Worm (Caenorhabditis elegans) whole organism, young adult: Measurements from ENCODE around the gene nhr-133.

Experiments used
- B0035.1 ChIP-seq: sonication (generic microtip); optimal IDR thresholded peaks from 2 replicates; lab custom pipeline; 2016; ENCODE audit warnings: missing genetic modification characterization, mild to moderate bottlenecking, missing compliant biosample characterization, missing genotype, missing genetic modification reagents
- C17E4.6 ChIP-seq: fragments of 200-800 bp; sonication (Bioruptor generic); IDR thresholded peaks from 2 replicates; pipeline ENCODE4 v1.3.6; 2022; ENCODE audit warnings: missing genetic modification reagents, missing genetic modification characterization, missing compliant biosample characterization
- F22D6.2 ChIP-seq: sonication (generic microtip); optimal IDR thresholded peaks from 2 replicates; lab custom pipeline; 2016; ENCODE audit warnings: mild to moderate bottlenecking, missing genetic modification characterization, missing compliant biosample characterization
- F52B5.7 ChIP-seq: sonication (generic microtip); optimal IDR thresholded peaks from 2 replicates; lab custom pipeline; 2016; ENCODE audit warnings: mild to moderate bottlenecking, missing genetic modification characterization, missing compliant biosample characterization
- F57C9.4 ChIP-seq: sonication (generic microtip); optimal IDR thresholded peaks from 2 replicates; lab custom pipeline; 2017; ENCODE audit warnings: mild to moderate bottlenecking, missing genetic modification characterization, missing compliant biosample characterization
- Y53G8AR.9 ChIP-seq: fragments of 200-800 bp; sonication (Bioruptor generic); conservative IDR thresholded peaks from 2 replicates; pipeline ENCODE4 v1.3.6; 2022; ENCODE audit warnings: missing genetic modification reagents, missing genetic modification characterization, missing compliant biosample characterization
- Y56A3A.18 ChIP-seq: fragments of 200-800 bp; sonication (Bioruptor generic); IDR thresholded peaks from 2 replicates; pipeline ENCODE4 v1.3.6; 2022; ENCODE audit warnings: missing genetic modification reagents, missing genetic modification characterization, missing compliant biosample characterization
- Y67H2A.10 ChIP-seq: fragments of 200-800 bp; sonication (Bioruptor generic); conservative IDR thresholded peaks from 2 replicates; pipeline ENCODE4 v1.3.6; 2022; ENCODE audit warnings: missing genetic modification reagents, missing genetic modification characterization, missing compliant biosample characterization
- aptf-2 ChIP-seq: fragments of 200-800 bp; sonication (Bioruptor generic); conservative IDR thresholded peaks from 2 replicates; pipeline ENCODE4 v1.3.6; 2022; ENCODE audit warnings: missing genetic modification reagents, missing genetic modification characterization, missing compliant biosample characterization
- atf-7 ChIP-seq: sonication (generic microtip); optimal IDR thresholded peaks from 2 replicates; lab custom pipeline; 2017; ENCODE audit warnings: mild to moderate bottlenecking, missing genetic modification characterization, missing compliant biosample characterization
- attf-5 ChIP-seq: fragments of 200-800 bp; sonication (Bioruptor generic); optimal IDR thresholded peaks from 2 replicates; lab custom pipeline; 2018; ENCODE audit warnings: mild to moderate bottlenecking, missing genetic modification characterization, missing compliant biosample characterization
- ccch-3 ChIP-seq: fragments of 200-800 bp; sonication (Bioruptor generic); optimal IDR thresholded peaks from 2 replicates; lab custom pipeline; 2018; ENCODE audit warnings: mild to moderate bottlenecking, missing genetic modification characterization, missing compliant biosample characterization
- cebp-1 ChIP-seq, 2 experiments: fragments of 200-800 bp in 1 of 2; sonication (Bioruptor generic) in 1 of 2; sonication (generic microtip) in 1 of 2; IDR thresholded peaks in 1 of 2; optimal IDR thresholded peaks in 1 of 2; 2 replicates each; pipeline versions ENCODE4 v1.3.6 to Lab custom; 2017 to 2022; ENCODE audit warnings: missing compliant biosample characterization in 2 of 2, missing genetic modification characterization in 2 of 2, mild to moderate bottlenecking in 1 of 2, missing genetic modification reagents in 1 of 2, moderate library complexity in 1 of 2
- ceh-100 ChIP-seq: fragments of 200-800 bp; sonication (Bioruptor generic); IDR thresholded peaks from 2 replicates; pipeline ENCODE4 v1.3.6; 2022; ENCODE audit warnings: missing genetic modification reagents, missing genetic modification characterization, missing compliant biosample characterization
- ceh-58 ChIP-seq: fragments of 200-800 bp; sonication (Bioruptor generic); IDR thresholded peaks from 2 replicates; pipeline ENCODE4 v1.3.6; 2022; ENCODE audit warnings: missing genetic modification characterization, missing compliant biosample characterization
- ceh-79 ChIP-seq: sonication (generic microtip); optimal IDR thresholded peaks from 2 replicates; lab custom pipeline; 2017; ENCODE audit warnings: mild to moderate bottlenecking, missing genetic modification characterization, missing compliant biosample characterization
- chd-7 ChIP-seq: sonication (generic microtip); optimal IDR thresholded peaks from 2 replicates; lab custom pipeline; 2016; ENCODE audit warnings: mild to moderate bottlenecking, missing genetic modification characterization, moderate library complexity, missing compliant biosample characterization
- dpl-1 ChIP-seq: fragments of 150-350 bp; optimal IDR thresholded peaks from 2 replicates; lab custom pipeline; 2014; ENCODE audit warnings: missing biosample characterization, missing genetic modification reagents, missing genetic modification characterization
- hmg-1.2 ChIP-seq: fragments of 200-800 bp; sonication (Bioruptor generic); IDR thresholded peaks from 2 replicates; pipeline ENCODE4 v1.3.6; 2022; ENCODE audit warnings: missing genetic modification reagents, missing genetic modification characterization, missing compliant biosample characterization
- hsf-1 ChIP-seq: fragments of 200-800 bp; sonication (Bioruptor generic); IDR thresholded peaks from 2 replicates; pipeline ENCODE4 v1.3.6; 2022; ENCODE audit warnings: missing genetic modification reagents, missing genetic modification characterization, missing compliant biosample characterization
- lin-35 ChIP-seq, 3 experiments: fragments of 150-350 bp in 2 of 3; sonication (generic microtip) in 1 of 3; optimal IDR thresholded peaks; 2 replicates each; lab custom pipeline; 2014 to 2018; ENCODE audit warnings: missing biosample characterization in 3 of 3, missing genetic modification characterization in 3 of 3, missing genetic modification reagents in 3 of 3
- lir-1 ChIP-seq: fragments of 200-800 bp; sonication (Bioruptor generic); conservative IDR thresholded peaks from 2 replicates; pipeline ENCODE4 v1.3.6; 2022; ENCODE audit warnings: missing genetic modification reagents, missing genetic modification characterization, missing compliant biosample characterization
- madf-10 ChIP-seq: sonication (generic microtip); optimal IDR thresholded peaks from 2 replicates; lab custom pipeline; 2016; ENCODE audit warnings: mild to moderate bottlenecking, missing genetic modification characterization, missing compliant biosample characterization
- madf-8 ChIP-seq: fragments of 200-800 bp; sonication (Bioruptor generic); conservative IDR thresholded peaks from 2 replicates; pipeline ENCODE4 v1.3.6; 2022; ENCODE audit warnings: missing genetic modification reagents, missing genetic modification characterization, missing compliant biosample characterization
- mes-4 ChIP-seq: sonication (generic microtip); optimal IDR thresholded peaks from 2 replicates; lab custom pipeline; 2016; ENCODE audit warnings: missing genotype, missing genetic modification characterization, missing compliant biosample characterization
- nhr-120 ChIP-seq: fragments of 200-800 bp; sonication (Bioruptor generic); IDR thresholded peaks from 2 replicates; pipeline ENCODE4 v1.3.6; 2022; ENCODE audit warnings: missing genetic modification characterization, missing compliant biosample characterization
- nhr-80 ChIP-seq: sonication (generic microtip); optimal IDR thresholded peaks from 2 replicates; lab custom pipeline; 2016; ENCODE audit warnings: missing genetic modification characterization, missing compliant biosample characterization
- pbrm-1 ChIP-seq: fragments of 200-800 bp; sonication (Bioruptor generic); IDR thresholded peaks from 2 replicates; pipeline ENCODE4 v1.3.6; 2022; ENCODE audit warnings: missing genetic modification reagents, missing genetic modification characterization, missing compliant biosample characterization
- rec-8 ChIP-seq, 2 experiments: sonication (generic microtip); optimal IDR thresholded peaks; 2 replicates each; lab custom pipeline; 2016; ENCODE audit warnings: mild to moderate bottlenecking in 2 of 2, missing genetic modification characterization in 2 of 2, missing genetic modification reagents in 2 of 2, missing genotype in 2 of 2, missing biosample characterization in 1 of 2, missing compliant biosample characterization in 1 of 2, moderate library complexity in 1 of 2
- snpc-1.1 ChIP-seq: sonication (generic microtip); optimal IDR thresholded peaks from 2 replicates; lab custom pipeline; 2017; ENCODE audit warnings: missing genetic modification characterization, mild to moderate bottlenecking, missing compliant biosample characterization, antibody characterized with exemption, moderate library complexity, missing genotype, missing genetic modification reagents; ENCODE audit not compliant: insufficient read depth
- somi-1 ChIP-seq: fragments of 200-800 bp; sonication (Bioruptor generic); optimal IDR thresholded peaks from 2 replicates; lab custom pipeline; 2018; ENCODE audit warnings: mild to moderate bottlenecking, missing genetic modification characterization, missing compliant biosample characterization

Gene nhr-133

ce11 chrV:2242630-2243029 lies 30.7 kb upstream of the nhr-133 start, which contains the start of gene cyp-33C3:
TSS of gene cyp-33C3 (plus strand) at chrV:2242778.
- TF ChIP-seq hmg-1.2 (GFP tag; lab: Robert Waterston, UW) (peak; percentile 41; the same call in 1 of the 2 replicates), attf-5 (GFP tag; lab: Kevin White, UChicago) (no peak), hsf-1 (GFP tag; lab: Robert Waterston, UW) (no peak)

- TF ChIP-seq rec-8 (tag; optimal IDR thresholded peaks at IDR 0.05; lab: Kevin White, UChicago): no peak
- TF ChIP-seq ceh-58 (GFP tag; lab: Robert Waterston, UW): no peak
- no peak for TF ChIP-seq ccch-3 (GFP tag; lab: Kevin White, UChicago)
- TF ChIP-seq F22D6.2 (tag; lab: Kevin White, UChicago): no peak
- TF ChIP-seq F52B5.7 (tag; lab: Kevin White, UChicago): no peak
- TF ChIP-seq madf-10: no peak
- TF ChIP-seq pbrm-1 (GFP tag; lab: Robert Waterston, UW): no peak
- no peak for TF ChIP-seq F57C9.4 (tag; lab: Kevin White, UChicago)
- TF ChIP-seq Y56A3A.18 (GFP tag; lab: Robert Waterston, UW): no peak
- no peak for TF ChIP-seq nhr-120 (GFP tag; lab: Robert Waterston, UW)
- no peak for TF ChIP-seq dpl-1
- TF ChIP-seq lin-35 (GFP tag; optimal IDR thresholded peaks at IDR 0.05; lab: Kevin White, UChicago): no peak
- TF ChIP-seq aptf-2: no peak
- TF ChIP-seq ceh-100 (GFP tag; lab: Robert Waterston, UW): no peak
- no peak for TF ChIP-seq Y53G8AR.9 (GFP tag; lab: Robert Waterston, UW)
- no peak for TF ChIP-seq chd-7 (tag; lab: Kevin White, UChicago)
- TF ChIP-seq ceh-79 (tag; lab: Kevin White, UChicago): no peak
Observed at ce11 chrV:2238012-2238411, 26.1 kb upstream of the nhr-133 start.

ce11 chrV:2235848-2236247 lies 23.9 kb upstream of the nhr-133 start, which contains the start of gene cyp-33C4:
TSS of gene cyp-33C4 (plus strand) at chrV:2236140.
- TF ChIP-seq cebp-1 (GFP tag; IDR thresholded peaks at IDR 0.05; lab: Robert Waterston, UW): 0 out of 2 replicates have a peak, but pooled peaks have one; percentile 27
- peak; percentile 55 for TF ChIP-seq cebp-1 (tag; optimal IDR thresholded peaks at IDR 0.05; lab: Kevin White, UChicago)
- no peak for TF ChIP-seq somi-1 (GFP tag; lab: Kevin White, UChicago)
- peak; percentile 33 for TF ChIP-seq nhr-80 (tag; lab: Kevin White, UChicago)
- peak; percentile 71; the same call in 1 of the 2 replicates for TF ChIP-seq hmg-1.2 (GFP tag; lab: Robert Waterston, UW)
- no peak for TF ChIP-seq B0035.1
- TF ChIP-seq, all 124 proteins: peak for 3

- no peak for TF ChIP-seq madf-8 (GFP tag; lab: Robert Waterston, UW)
- no peak for TF ChIP-seq Y67H2A.10 (GFP tag; lab: Robert Waterston, UW)
- TF ChIP-seq snpc-1.1 (tag; lab: Kevin White, UChicago): no peak
- TF ChIP-seq lir-1 (GFP tag; lab: Robert Waterston, UW): no peak
- no peak for TF ChIP-seq atf-7 (tag; lab: Kevin White, UChicago)
Observed at ce11 chrV:2233177-2233576, 21.3 kb upstream of the nhr-133 start, which contains the start of gene nhr-96. TSS of gene nhr-96 (plus strand) at chrV:2233477.

- TF ChIP-seq attf-5 (GFP tag; lab: Kevin White, UChicago): peak; percentile 34
- peak; percentile 52; the same call in 1 of the 2 replicates for TF ChIP-seq hmg-1.2 (GFP tag; lab: Robert Waterston, UW)
- no peak for TF ChIP-seq cebp-1 (GFP tag; IDR thresholded peaks at IDR 0.05; lab: Robert Waterston, UW)
- peak; percentile 25 for TF ChIP-seq cebp-1 (tag; optimal IDR thresholded peaks at IDR 0.05; lab: Kevin White, UChicago)
- TF ChIP-seq mes-4 (tag; lab: Kevin White, UChicago): no peak
- no peak for TF ChIP-seq C17E4.6 (GFP tag; lab: Robert Waterston, UW)
- TF ChIP-seq nhr-80 (tag; lab: Kevin White, UChicago): peak; percentile 4
Observed at ce11 chrV:2230912-2231311, 19.0 kb upstream of the nhr-133 start, which contains the start of gene nhr-134. TSS of gene nhr-134 (plus strand) at chrV:2231223.
